Worm (Caenorhabditis elegans): ENCODE measurements around the gene B0310.3.

B0310.3 gene

ce11 chrX:487669-488068 lies 33.1 kb downstream of the B0310.3 start (continued):
- TF ChIP-seq rbr-2 (tag; optimal IDR thresholded peaks at IDR 0.05) (no peak), duxl-1 (tag; optimal IDR thresholded peaks at IDR 0.05; ENCODE audit: poor library complexity) (no peak), ceh-82 (tag; optimal IDR thresholded peaks at IDR 0.05) (no peak), arid-1 (GFP tag; conservative IDR thresholded peaks at IDR 0.05) (peak; percentile 74), madf-5 (GFP tag; IDR thresholded peaks at IDR 0.05) (0 out of 4 replicates have a peak, but pooled peaks of 1 of the 2 experiments have one; percentile 47), dmd-8 (GFP tag; IDR thresholded peaks at IDR 0.05) (peak; percentile 78; the same call in 1 of the 2 replicates), dmd-6 (GFP tag; IDR thresholded peaks at IDR 0.05) (no peak), cey-2 (tag; optimal IDR thresholded peaks at IDR 0.05; ENCODE audit: borderline replicate concordance, insufficient read depth) (no peak), nhr-6 (tag; optimal IDR thresholded peaks at IDR 0.05) (no peak), zip-2 (tag; optimal IDR thresholded peaks at IDR 0.05) (no peak), lin-39 (tag; optimal IDR thresholded peaks at IDR 0.05) (no peak), nhr-77 (tag; optimal IDR thresholded peaks at IDR 0.05) (no peak), unc-62 (GFP tag; optimal IDR thresholded peaks at IDR 0.05 in 1 of 2) (no peak), unc-62 (tag; optimal IDR thresholded peaks at IDR 0.05) (no peak)

DNA sequence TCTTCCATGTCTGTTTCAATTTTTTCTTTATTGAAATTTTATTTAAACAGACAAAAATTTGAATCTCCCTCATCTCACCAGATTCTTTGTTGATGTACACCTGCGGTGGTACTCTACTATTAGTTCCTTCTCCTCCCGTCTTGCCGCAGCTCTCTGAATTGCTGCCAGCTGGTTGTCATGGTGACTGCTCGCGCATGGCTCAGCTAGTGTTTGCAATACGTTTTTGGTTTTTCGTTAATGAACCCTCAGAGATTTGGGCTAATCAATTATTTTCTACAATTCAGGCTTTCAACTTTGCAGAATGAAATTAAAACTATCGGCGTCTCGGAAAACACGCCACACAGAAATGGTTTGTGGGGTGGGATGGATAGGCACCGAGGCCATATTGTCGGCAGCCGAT lies 39.6 kb downstream of the B0310.3 start, which contains the start of gene che-2:
che-2 (plus strand) TSS at position 301 of the 400 bp plus-strand sequence.
- TF ChIP-seq fkh-10 (GFP tag; optimal IDR thresholded peaks at IDR 0.05) (no peak), zag-1 (tag; optimal IDR thresholded peaks at IDR 0.05) (no peak), set-16 (GFP tag; IDR thresholded peaks at IDR 0.05) (no peak), lin-1 (GFP tag; IDR thresholded peaks at IDR 0.05) (no peak), aha-1 (tag) (no peak), attf-4 (tag; optimal IDR thresholded peaks at IDR 0.05) (no peak), dpl-1 (GFP tag; optimal IDR thresholded peaks at IDR 0.05) (no peak), dve-1 (tag; optimal IDR thresholded peaks at IDR 0.05; ENCODE audit: insufficient read depth) (no peak), madf-9 (GFP tag; conservative IDR thresholded peaks at IDR 0.05) (no peak), nhr-48 (tag; optimal IDR thresholded peaks at IDR 0.05) (no peak), Y105C5A.15 (GFP tag; IDR thresholded peaks at IDR 0.05) (no peak), nhr-41 (GFP tag; IDR thresholded peaks at IDR 0.05) (no peak), lin-29 (GFP tag; IDR thresholded peaks at IDR 0.05) (no peak), unc-130 (GFP tag; optimal IDR thresholded peaks at IDR 0.05) (no peak)

DNA sequence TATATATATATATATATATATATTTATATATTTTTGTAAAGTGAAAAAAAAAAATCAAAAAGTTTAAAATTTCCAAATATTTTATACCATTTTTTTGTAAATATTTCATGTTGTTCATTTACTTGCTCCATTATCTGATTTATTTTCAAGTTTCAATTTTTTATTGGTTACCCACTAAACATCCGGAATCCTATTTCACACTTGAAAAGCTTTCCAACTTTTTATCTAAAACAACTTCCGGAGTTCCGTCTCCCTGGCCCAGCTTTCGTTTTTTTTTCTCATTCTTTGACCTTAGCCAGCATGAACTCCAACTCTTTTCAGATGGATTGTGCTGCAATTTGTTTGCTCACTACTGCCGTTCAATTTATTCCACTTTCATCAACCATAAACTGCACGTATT lies 44.5 kb downstream of the B0310.3 start, which contains the start of gene F38G1.3:
F38G1.3 (plus strand) TSS at position 301 of the 400 bp plus-strand sequence.
- TF ChIP-seq dmd-9 (GFP tag; IDR thresholded peaks at IDR 0.05) (no peak), rbr-2 (tag; optimal IDR thresholded peaks at IDR 0.05) (no peak), nhr-6 (tag; optimal IDR thresholded peaks at IDR 0.05) (no peak), madf-9 (GFP tag; conservative IDR thresholded peaks at IDR 0.05) (no peak), ztf-7 (tag; optimal IDR thresholded peaks at IDR 0.05) (no peak), snpc-1.2 (GFP tag; IDR thresholded peaks at IDR 0.05) (no peak), zip-2 (tag; optimal IDR thresholded peaks at IDR 0.05) (no peak), ceh-82 (tag; optimal IDR thresholded peaks at IDR 0.05) (no peak), pha-4 (GFP tag; IDR thresholded peaks at IDR 0.05) (no peak), pha-4 (tag; optimal IDR thresholded peaks at IDR 0.05) (no peak), zfp-3 (GFP tag; conservative IDR thresholded peaks at IDR 0.05) (no peak), nhr-28 (tag; optimal IDR thresholded peaks at IDR 0.05) (no peak), egl-27 (tag; optimal IDR thresholded peaks at IDR 0.05) (no peak), tra-1 (GFP tag; IDR thresholded peaks at IDR 0.05) (no peak), spr-3 (GFP tag; optimal IDR thresholded peaks at IDR 0.05) (no peak), attf-4 (tag; optimal IDR thresholded peaks at IDR 0.05) (no peak), nhr-102 (tag; optimal IDR thresholded peaks at IDR 0.05) (no peak), saeg-2 (GFP tag; IDR thresholded peaks at IDR 0.05) (no peak)

Data from whole organism, L4 larva.